Worm (Caenorhabditis elegans) whole organism, dauer: ENCODE data around the gene nrx-1.

Experiments
- unc-62 ChIP-seq: sonication (generic microtip); optimal IDR thresholded peaks from 2 replicates; lab custom pipeline; 2017; ENCODE audit warnings: missing biosample characterization, missing genetic modification reagents, missing genetic modification characterization

Gene nrx-1

DNA sequence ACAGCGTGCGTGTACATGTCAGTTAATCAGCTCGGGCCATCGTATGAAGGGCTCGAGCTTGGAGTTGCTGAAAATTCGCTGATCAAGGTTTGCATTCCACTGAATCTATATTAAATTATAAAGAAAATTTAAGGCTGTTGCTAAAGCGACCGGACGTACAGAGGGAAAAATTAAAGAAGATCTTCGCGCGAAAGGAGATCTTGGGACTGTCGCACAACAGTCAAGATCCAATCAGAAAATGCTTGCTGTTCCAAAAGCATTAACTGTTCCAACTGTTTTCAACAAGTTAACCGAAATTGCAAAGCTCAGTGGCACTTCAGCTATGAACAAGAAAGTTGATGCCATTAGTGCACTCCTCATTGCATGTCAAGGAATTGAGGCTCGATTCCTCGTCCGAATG, 10.5 kb upstream of the nrx-1 start:
- TF ChIP-seq unc-62 (GFP tag; lab: Kevin White, UChicago), result no peak

DNA sequence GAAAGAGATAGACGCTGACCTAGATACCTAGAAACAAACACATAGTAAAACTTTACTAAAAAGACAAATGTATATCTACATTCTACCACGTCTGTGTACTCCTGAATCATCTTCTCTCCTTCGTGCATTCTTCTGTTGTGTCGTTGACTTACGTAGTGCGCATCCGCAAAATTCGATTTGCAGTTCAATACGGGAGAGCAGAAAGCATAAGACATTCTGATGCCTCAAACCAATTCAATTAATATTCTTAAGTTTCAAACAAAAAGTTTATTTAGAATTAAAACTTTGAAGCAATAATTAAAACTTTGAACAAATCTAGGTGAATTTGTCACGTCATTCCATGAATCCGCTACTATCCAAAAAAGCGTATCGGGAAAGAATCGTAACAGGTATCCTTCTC, 8.0 kb upstream of the nrx-1 start:
- no peak for TF ChIP-seq unc-62 (GFP tag; lab: Kevin White, UChicago)

DNA sequence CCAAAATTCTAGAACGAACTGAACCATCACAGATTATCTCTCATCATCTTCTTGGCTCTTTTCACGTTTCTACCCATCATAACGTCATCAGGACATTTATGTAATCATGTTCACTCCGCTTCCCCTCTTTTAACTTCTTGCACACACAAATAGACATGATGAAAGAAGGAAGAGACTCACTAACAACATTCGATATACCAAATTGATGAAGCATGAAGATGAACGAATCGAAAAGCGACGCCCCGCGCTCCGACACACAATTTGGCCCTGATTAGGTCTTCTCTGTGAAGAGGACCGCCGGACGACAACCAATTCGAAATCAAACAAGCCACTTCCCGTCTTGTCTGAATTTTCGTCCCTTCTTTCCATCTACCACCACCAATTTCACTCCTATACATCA, 6.3 kb upstream of the nrx-1 start:
- TF ChIP-seq unc-62 (GFP tag; lab: Kevin White, UChicago), result no peak

DNA sequence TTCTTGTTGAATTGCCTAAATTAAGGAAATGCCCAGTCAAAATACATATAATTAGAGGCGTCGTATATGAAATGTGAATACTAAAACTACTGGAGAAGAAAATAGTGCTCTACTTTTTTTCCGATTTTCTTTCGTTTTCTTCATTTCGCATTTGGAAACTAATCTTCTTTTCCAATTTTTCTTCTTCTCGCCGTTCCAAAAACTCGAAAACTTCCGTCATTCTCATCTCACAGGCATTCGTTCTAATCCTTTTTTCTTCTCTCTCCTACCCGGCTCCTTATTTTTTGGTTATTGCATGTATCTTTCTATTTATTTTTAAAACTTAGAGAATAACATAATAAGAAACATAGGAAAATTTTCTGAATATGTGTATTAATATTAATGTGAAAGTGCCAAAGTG, 8.1 kb downstream of the nrx-1 start:
- no peak for TF ChIP-seq unc-62 (GFP tag; lab: Kevin White, UChicago)

DNA sequence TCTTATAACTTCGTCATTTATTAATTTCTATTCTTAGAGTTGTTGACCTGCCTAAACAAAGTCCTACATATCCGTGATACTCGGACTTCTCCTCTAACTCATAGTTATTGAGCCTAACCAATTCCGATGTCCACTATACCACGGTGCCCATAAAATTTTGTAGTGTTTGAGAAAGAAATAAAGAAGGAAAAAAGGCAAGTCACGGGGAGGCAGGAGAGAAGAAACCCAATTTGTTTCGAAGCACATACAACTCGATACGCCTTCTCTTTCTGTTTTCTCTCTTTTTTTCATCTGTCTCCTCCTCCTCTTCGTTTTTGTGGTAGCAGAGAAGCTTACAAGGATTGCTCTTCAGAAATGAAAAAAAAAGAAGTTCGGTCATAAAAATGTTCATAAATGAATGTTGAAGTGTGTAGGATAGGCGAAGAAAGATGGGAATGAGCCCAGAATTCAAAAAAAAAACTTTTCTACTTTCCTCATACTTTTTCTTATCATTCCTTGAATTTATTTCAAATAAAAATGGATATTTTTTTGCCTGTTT, 9.9 kb downstream of the nrx-1 start:
- no peak for TF ChIP-seq unc-62 (GFP tag; lab: Kevin White, UChicago)

DNA sequence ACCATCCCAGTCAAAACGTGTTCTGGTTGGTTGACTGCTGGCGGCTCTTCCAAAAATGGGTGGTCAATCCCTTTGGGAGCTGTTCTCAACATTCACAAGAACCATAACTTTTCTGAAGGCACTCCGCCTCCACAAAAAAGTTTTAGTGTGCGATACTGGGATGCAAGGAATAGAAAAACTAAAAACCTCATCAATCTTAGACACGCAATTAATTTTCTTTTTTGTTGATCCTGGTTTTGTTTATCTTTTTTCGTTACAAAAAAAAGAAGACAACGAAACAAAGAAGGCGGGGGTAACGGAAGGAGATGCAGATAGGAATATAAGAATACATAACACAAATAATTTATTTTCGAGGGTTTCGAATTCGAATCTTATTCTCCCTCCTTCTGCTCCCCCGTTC, 13.4 kb downstream of the nrx-1 start:
- TF ChIP-seq unc-62 (GFP tag; lab: Kevin White, UChicago), result no peak

- TF ChIP-seq unc-62 (GFP tag; lab: Kevin White, UChicago), result no peak
Observed at ce11 chrV:10839398-10839797, 14.6 kb downstream of the nrx-1 start.

DNA sequence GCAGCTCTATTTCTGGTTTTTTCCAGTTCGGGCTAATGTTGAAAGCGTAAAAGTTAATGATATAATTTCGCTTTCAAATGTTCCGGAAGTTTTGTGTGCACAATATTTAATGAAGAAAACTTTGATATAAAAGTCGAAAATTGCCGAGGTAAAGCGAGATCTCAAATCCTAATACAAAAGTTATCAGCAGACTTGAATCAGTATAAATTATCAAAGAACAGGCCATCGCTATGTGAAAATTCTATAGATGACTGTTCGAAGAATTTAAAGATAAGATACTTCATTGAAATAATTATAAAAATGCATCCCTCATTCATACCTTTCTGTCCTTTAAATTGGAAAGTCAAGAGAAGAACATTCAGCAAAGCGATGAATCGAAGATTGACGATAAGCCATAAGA, 22.1 kb downstream of the nrx-1 start, which contains the start of gene C29A12.6:
TSS of gene C29A12.6 (plus strand) at position 301 of the 400 bp plus-strand sequence.
- TF ChIP-seq unc-62 (GFP tag; lab: Kevin White, UChicago), result no peak

- TF ChIP-seq unc-62 (GFP tag; lab: Kevin White, UChicago), result no peak
Observed at ce11 chrV:10854197-10854596, 29.4 kb downstream of the nrx-1 start.

ce11 chrV:10855363-10855762, 30.6 kb downstream of the nrx-1 start:
- TF ChIP-seq unc-62 (GFP tag; lab: Kevin White, UChicago), result no peak

- no peak for TF ChIP-seq unc-62 (GFP tag; lab: Kevin White, UChicago)
Observed at ce11 chrV:10856901-10857637, 32.3 kb downstream of the nrx-1 start.

- no peak for TF ChIP-seq unc-62 (GFP tag; lab: Kevin White, UChicago)
Observed at ce11 chrV:10858340-10858739, 33.5 kb downstream of the nrx-1 start.

- no peak for TF ChIP-seq unc-62 (GFP tag; lab: Kevin White, UChicago)
Observed at ce11 chrV:10859048-10859637, 34.3 kb downstream of the nrx-1 start.

- no peak for TF ChIP-seq unc-62 (GFP tag; lab: Kevin White, UChicago)
Observed at ce11 chrV:10859775-10860174, 35.0 kb downstream of the nrx-1 start.

- no peak for TF ChIP-seq unc-62 (GFP tag; lab: Kevin White, UChicago)
Observed at ce11 chrV:10860526-10861037, 35.8 kb downstream of the nrx-1 start.

ce11 chrV:10861611-10862262, 36.9 kb downstream of the nrx-1 start:
- TF ChIP-seq unc-62 (GFP tag; lab: Kevin White, UChicago), result no peak
